Fruit fly (Drosophila melanogaster) whole organism, embryonic: ENCODE results near the gene CG31268.

Experiments
- Aef1 ChIP-seq: fragments of 200-800 bp; sonication (Bioruptor generic); IDR thresholded peaks from 3 replicates; pipeline ENCODE4 v1.3.6; 2022; ENCODE audit warnings: missing biosample characterization, missing genetic modification characterization
- Antp ChIP-seq: fragments of 200-800 bp; sonication (Bioruptor generic); optimal IDR thresholded peaks from 3 replicates; lab custom pipeline; 2016; ENCODE audit warnings: missing biosample characterization, missing genetic modification characterization
- Atf6 ChIP-seq: fragments of 200-800 bp; sonication (Bioruptor generic); IDR thresholded peaks from 2 replicates; pipeline ENCODE4 v1.3.6; 2022; ENCODE audit warnings: missing biosample characterization, missing genetic modification characterization
- Bteb2 ChIP-seq: fragments of 200-800 bp; sonication (Bioruptor generic); optimal IDR thresholded peaks from 2 replicates; lab custom pipeline; 2016; ENCODE audit warnings: missing biosample characterization, missing genetic modification characterization
- CG11456 ChIP-seq: fragments of 200-800 bp; sonication (Bioruptor generic); IDR thresholded peaks from 3 replicates; pipeline ENCODE4 v1.3.6; 2022; ENCODE audit warnings: missing biosample characterization, missing genetic modification characterization
- CG12071 ChIP-seq: fragments of 200-800 bp; sonication (Bioruptor generic); optimal IDR thresholded peaks from 3 replicates; lab custom pipeline; 2018; ENCODE audit warnings: missing biosample characterization, mild to moderate bottlenecking, missing genetic modification characterization
- CG13287 ChIP-seq: fragments of 200-800 bp; sonication (Bioruptor generic); IDR thresholded peaks from 2 replicates; pipeline ENCODE4 v1.3.6; 2022; ENCODE audit warnings: missing biosample characterization, missing genetic modification characterization; ENCODE audit not compliant: partially characterized antibody
- CG15514 ChIP-seq: fragments of 200-800 bp; sonication (Bioruptor generic); optimal IDR thresholded peaks from 3 replicates; lab custom pipeline; 2017; ENCODE audit warnings: missing biosample characterization, missing genetic modification characterization, mild to moderate bottlenecking, moderate library complexity, missing genetic modification reagents
- CG15601 ChIP-seq: fragments of 200-800 bp; sonication (Bioruptor generic); optimal IDR thresholded peaks from 3 replicates; lab custom pipeline; 2019; ENCODE audit warnings: missing biosample characterization, mild to moderate bottlenecking, missing genetic modification characterization, moderate library complexity
- CG15696 ChIP-seq: fragments of 200-800 bp; sonication (Bioruptor generic); optimal IDR thresholded peaks from 2 replicates; lab custom pipeline; 2019; ENCODE audit warnings: missing biosample characterization, mild to moderate bottlenecking, missing genetic modification characterization, moderate library complexity
- CG17568 ChIP-seq: fragments of 200-800 bp; sonication (Bioruptor generic); optimal IDR thresholded peaks from 2 replicates; lab custom pipeline; 2018; ENCODE audit warnings: missing biosample characterization, mild to moderate bottlenecking, missing genetic modification characterization, moderate library complexity
- CG18476 ChIP-seq: fragments of 200-800 bp; sonication (Bioruptor generic); optimal IDR thresholded peaks from 2 replicates; lab custom pipeline; 2016; ENCODE audit warnings: missing biosample characterization, mild to moderate bottlenecking, missing genetic modification characterization
- CG32767 ChIP-seq: fragments of 200-800 bp; sonication (Bioruptor generic); IDR thresholded peaks from 2 replicates; pipeline ENCODE4 v1.3.6; 2022; ENCODE audit warnings: missing biosample characterization, missing genetic modification characterization
- CG33213 ChIP-seq: fragments of 200-800 bp; sonication (Bioruptor generic); optimal IDR thresholded peaks from 3 replicates; lab custom pipeline; 2016; ENCODE audit warnings: missing biosample characterization, missing genetic modification characterization
- CG33557 ChIP-seq: fragments of 200-800 bp; sonication (Bioruptor generic); optimal IDR thresholded peaks from 2 replicates; lab custom pipeline; 2019; ENCODE audit warnings: missing biosample characterization, mild to moderate bottlenecking, missing genetic modification characterization, moderate library complexity
- CG3726 ChIP-seq: fragments of 200-800 bp; sonication (Bioruptor generic); IDR thresholded peaks from 3 replicates; pipeline ENCODE4, ENCODE4 v1.3.6; 2022; ENCODE audit warnings: missing biosample characterization, missing genetic modification characterization
- CG3838 ChIP-seq: fragments of 200-800 bp; sonication (Bioruptor generic); optimal IDR thresholded peaks from 3 replicates; lab custom pipeline; 2016; ENCODE audit warnings: missing biosample characterization, missing genetic modification characterization
- CG6254 ChIP-seq: fragments of 200-800 bp; sonication (Bioruptor generic); optimal IDR thresholded peaks from 3 replicates; lab custom pipeline; 2017; ENCODE audit warnings: mild to moderate bottlenecking, missing biosample characterization, missing genetic modification reagents, missing genetic modification characterization
- CG6683 ChIP-seq: fragments of 200-800 bp; sonication (Bioruptor generic); optimal IDR thresholded peaks from 2 replicates; lab custom pipeline; 2017; ENCODE audit warnings: missing biosample characterization, mild to moderate bottlenecking, missing genetic modification characterization, missing genetic modification reagents
- CG6813 ChIP-seq: fragments of 200-800 bp; sonication (Bioruptor generic); optimal IDR thresholded peaks from 2 replicates; lab custom pipeline; 2017; ENCODE audit warnings: missing biosample characterization, missing genetic modification characterization, mild to moderate bottlenecking, moderate library complexity, missing genetic modification reagents
- CG7372 ChIP-seq: fragments of 200-800 bp; sonication (Bioruptor generic); IDR thresholded peaks from 2 replicates; pipeline ENCODE4 v1.3.6; 2022; ENCODE audit warnings: missing biosample characterization, missing genetic modification characterization
- CG8281 ChIP-seq: fragments of 200-800 bp; sonication (Bioruptor generic); optimal IDR thresholded peaks from 2 replicates; lab custom pipeline; 2018; ENCODE audit warnings: missing biosample characterization, mild to moderate bottlenecking, missing genetic modification characterization, moderate library complexity
- CG8924 ChIP-seq: fragments of 200-800 bp; optimal IDR thresholded peaks from 3 replicates; lab custom pipeline; 2019; ENCODE audit warnings: missing biosample characterization, mild to moderate bottlenecking, missing genetic modification characterization, moderate library complexity
- CoRest ChIP-seq: fragments of 200-800 bp; sonication (Bioruptor generic); optimal IDR thresholded peaks from 3 replicates; lab custom pipeline; 2018; ENCODE audit warnings: missing biosample characterization, mild to moderate bottlenecking, missing genetic modification characterization, moderate library complexity
- Doc2 ChIP-seq: fragments of 200-800 bp; sonication (Bioruptor generic); IDR thresholded peaks from 2 replicates; pipeline ENCODE4 v1.3.6; 2022; ENCODE audit warnings: missing biosample characterization, missing genetic modification characterization
- Ets97D ChIP-seq: fragments of 200-800 bp; sonication (Bioruptor generic); optimal IDR thresholded peaks from 3 replicates; lab custom pipeline; 2016; ENCODE audit warnings: missing biosample characterization, missing genetic modification characterization
- Fer1 ChIP-seq: fragments of 200-800 bp; sonication (Bioruptor generic); optimal IDR thresholded peaks from 2 replicates; lab custom pipeline; 2017; ENCODE audit warnings: missing biosample characterization, mild to moderate bottlenecking, missing genetic modification characterization
- HLH54F ChIP-seq: fragments of 200-800 bp; sonication (Bioruptor generic); optimal IDR thresholded peaks from 3 replicates; lab custom pipeline; 2016; ENCODE audit warnings: missing biosample characterization, missing genetic modification characterization
- Hand ChIP-seq: fragments of 200-800 bp; sonication (Bioruptor generic); optimal IDR thresholded peaks from 2 replicates; lab custom pipeline; 2017; ENCODE audit warnings: mild to moderate bottlenecking, missing biosample characterization, missing genetic modification reagents, missing genetic modification characterization
- Hr3 ChIP-seq: fragments of 200-800 bp; sonication (Bioruptor generic); optimal IDR thresholded peaks from 3 replicates; lab custom pipeline; 2016; ENCODE audit warnings: missing biosample characterization, missing genetic modification characterization
- MESR4 ChIP-seq: fragments of 200-800 bp; sonication (Bioruptor generic); optimal IDR thresholded peaks from 2 replicates; lab custom pipeline; 2018; ENCODE audit warnings: missing biosample characterization, mild to moderate bottlenecking, missing genetic modification characterization, moderate library complexity
- Meics ChIP-seq: fragments of 200-800 bp; sonication (Bioruptor generic); optimal IDR thresholded peaks from 2 replicates; lab custom pipeline; 2017; ENCODE audit warnings: missing biosample characterization, mild to moderate bottlenecking, missing genetic modification characterization
- Mes4 ChIP-seq: fragments of 200-800 bp; sonication (Bioruptor generic); optimal IDR thresholded peaks from 2 replicates; lab custom pipeline; 2016; ENCODE audit warnings: missing biosample characterization, missing genetic modification characterization
- Six4 ChIP-seq: fragments of 200-800 bp; sonication (Bioruptor generic); optimal IDR thresholded peaks from 2 replicates; lab custom pipeline; 2016; ENCODE audit warnings: missing biosample characterization, missing genetic modification characterization
- ap ChIP-seq: fragments of 200-800 bp; sonication (Bioruptor generic); IDR thresholded peaks from 2 replicates; pipeline ENCODE4 v1.3.6; 2022; ENCODE audit warnings: missing biosample characterization, missing genetic modification characterization
- ara ChIP-seq: fragments of 200-800 bp; sonication (Bioruptor generic); IDR thresholded peaks from 2 replicates; pipeline ENCODE4 v1.3.6; 2022; ENCODE audit warnings: missing biosample characterization, missing genetic modification characterization
- cad ChIP-seq: fragments of >200 bp; optimal IDR thresholded peaks from 2 replicates; lab custom pipeline; 2017; ENCODE audit warnings: missing biosample characterization, missing genetic modification characterization
- cg ChIP-seq: fragments of 200-800 bp; sonication (Bioruptor generic); optimal IDR thresholded peaks from 3 replicates; lab custom pipeline; 2019; ENCODE audit warnings: missing biosample characterization, mild to moderate bottlenecking, missing genetic modification characterization, moderate library complexity
- en ChIP-seq: fragments of 200-800 bp; sonication (Bioruptor generic); optimal IDR thresholded peaks from 2 replicates; lab custom pipeline; 2016; ENCODE audit warnings: missing biosample characterization, missing genetic modification characterization
- gcm2 ChIP-seq: fragments of 200-800 bp; sonication (Bioruptor generic); optimal IDR thresholded peaks from 2 replicates; lab custom pipeline; 2016; ENCODE audit warnings: missing biosample characterization, missing genetic modification characterization
- gfzf ChIP-seq: fragments of 200-800 bp; sonication (Bioruptor generic); optimal IDR thresholded peaks from 2 replicates; lab custom pipeline; 2016; ENCODE audit warnings: missing biosample characterization, mild to moderate bottlenecking, missing genetic modification characterization, moderate library complexity
- ind ChIP-seq: fragments of 200-800 bp; sonication (Bioruptor generic); optimal IDR thresholded peaks from 3 replicates; lab custom pipeline; 2016; ENCODE audit warnings: missing biosample characterization, missing genetic modification characterization
- maf-S ChIP-seq: fragments of 200-800 bp; sonication (Bioruptor generic); optimal IDR thresholded peaks from 2 replicates; lab custom pipeline; 2016; ENCODE audit warnings: missing biosample characterization, missing genetic modification characterization
- repo ChIP-seq: fragments of 200-800 bp; sonication (Bioruptor generic); optimal IDR thresholded peaks from 2 replicates; lab custom pipeline; 2016; ENCODE audit warnings: missing biosample characterization, missing genetic modification characterization
- schlank ChIP-seq: fragments of 200-800 bp; sonication (Bioruptor generic); optimal IDR thresholded peaks from 2 replicates; lab custom pipeline; 2018; ENCODE audit warnings: missing biosample characterization, mild to moderate bottlenecking, missing genetic modification characterization
- seq ChIP-seq: fragments of 200-800 bp; sonication (Bioruptor generic); IDR thresholded peaks from 2 replicates; pipeline ENCODE4 v1.3.6; 2022; ENCODE audit warnings: missing biosample characterization, missing genetic modification characterization
- shn ChIP-seq: fragments of 200-800 bp; sonication (Bioruptor generic); optimal IDR thresholded peaks from 3 replicates; lab custom pipeline; 2016; ENCODE audit warnings: missing biosample characterization, missing genetic modification characterization
- slbo ChIP-seq: fragments of 200-800 bp; sonication (Bioruptor generic); IDR thresholded peaks from 2 replicates; pipeline ENCODE4 v1.3.6; 2022; ENCODE audit warnings: missing biosample characterization, missing genetic modification characterization
- wdn ChIP-seq: fragments of 200-800 bp; sonication (Bioruptor generic); IDR thresholded peaks from 2 replicates; pipeline ENCODE4 v1.3.6; 2022; ENCODE audit warnings: missing biosample characterization, missing genetic modification characterization

The CG31268 gene

DNA sequence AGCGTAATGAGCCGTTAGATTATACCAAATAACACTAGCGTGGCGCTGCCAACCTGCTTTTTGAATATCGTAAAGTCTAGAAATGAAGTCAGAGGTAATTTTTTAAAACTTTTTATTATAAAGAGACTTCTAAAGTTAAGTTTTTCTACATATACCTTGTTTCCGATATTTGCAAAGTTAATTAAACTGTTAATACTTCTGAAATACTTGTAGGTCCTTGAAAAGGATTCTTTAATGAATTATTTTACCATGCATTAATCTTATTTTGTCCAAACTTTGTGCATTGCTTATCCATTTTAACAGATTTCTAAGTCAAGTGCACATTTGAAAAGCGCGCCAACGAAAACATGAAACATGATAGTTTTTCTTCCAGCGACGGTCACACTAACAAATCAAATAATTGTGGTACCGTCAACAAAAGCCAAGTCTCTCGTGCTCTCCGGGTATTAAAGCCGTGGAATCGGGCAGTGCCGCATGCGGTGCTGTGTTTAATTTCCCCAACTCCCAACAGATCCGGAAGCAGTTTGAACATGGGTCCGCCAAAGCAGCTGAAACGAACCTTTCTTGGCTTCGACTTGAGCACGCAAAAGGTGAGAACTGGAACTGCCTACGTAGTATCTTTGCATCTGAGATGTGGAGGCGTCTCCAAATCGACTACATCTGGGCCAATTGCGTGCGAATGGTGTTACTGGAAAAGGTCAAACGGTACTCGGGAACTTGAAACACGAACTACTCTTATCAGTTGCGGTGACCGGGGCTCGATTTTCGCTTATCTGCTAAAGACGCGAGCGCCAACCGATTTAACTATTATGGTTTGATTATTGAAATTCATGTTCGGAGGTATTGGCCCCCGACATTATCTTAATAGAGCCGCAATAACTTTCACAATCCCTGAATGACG lies 35.3 kb upstream of the CG31268 start, which contains the start of the genes EMC2A and CG3534 (continued):
- TF ChIP-seq Fer1 (GFP tag; lab: Kevin White, UChicago) = no peak
- no peak for TF ChIP-seq CG11456 (GFP tag; lab: Robert Waterston, UW)
- no peak for TF ChIP-seq CG17568 (GFP tag; lab: Kevin White, UChicago)
- no peak for TF ChIP-seq HLH54F (GFP tag; lab: Kevin White, UChicago)
- TF ChIP-seq CG3838 = no peak
- no peak for TF ChIP-seq CG6683 (GFP tag; lab: Kevin White, UChicago)
- TF ChIP-seq Mes4 (GFP tag; lab: Kevin White, UChicago) = no peak
- TF ChIP-seq ap (GFP tag; lab: Robert Waterston, UW) = no peak
- TF ChIP-seq CG3726 (GFP tag; lab: Robert Waterston, UW) = no peak
- TF ChIP-seq CG8924 (tag; lab: Kevin White, UChicago) = no peak
- TF ChIP-seq gcm2 = no peak
- TF ChIP-seq ara (GFP tag; lab: Robert Waterston, UW) = no peak
- TF ChIP-seq wdn (GFP tag; lab: Robert Waterston, UW) = no peak
- peak; percentile 57 for TF ChIP-seq CG15514 (GFP tag; lab: Kevin White, UChicago)
- no peak for TF ChIP-seq cg (GFP tag; lab: Kevin White, UChicago)
- TF ChIP-seq CG13287 (GFP tag; lab: Robert Waterston, UW) = peak; percentile 26; the same call in 1 of the 2 replicates
- no peak for TF ChIP-seq schlank (tag; lab: Kevin White, UChicago)
- peak; percentile 24 for TF ChIP-seq Six4 (GFP tag; lab: Kevin White, UChicago)
- TF ChIP-seq repo (GFP tag; lab: Kevin White, UChicago) = no peak
- peak; percentile 17 for TF ChIP-seq maf-S (GFP tag; lab: Kevin White, UChicago)
- TF ChIP-seq CG15601 (tag; lab: Kevin White, UChicago) = no peak
- no peak for TF ChIP-seq CG12071
- peak; percentile 33 for TF ChIP-seq Antp (GFP tag; lab: Kevin White, UChicago)
- no peak for TF ChIP-seq Doc2 (GFP tag; lab: Robert Waterston, UW)
- no peak for TF ChIP-seq CG6813
- TF ChIP-seq seq (GFP tag; lab: Robert Waterston, UW) = no peak
- 0 out of 2 replicates have a peak, but pooled peaks have one; percentile 17 for TF ChIP-seq CG7372 (GFP tag; lab: Robert Waterston, UW)
- no peak for TF ChIP-seq slbo (GFP tag; lab: Robert Waterston, UW)
- TF ChIP-seq CG33213 (GFP tag; lab: Kevin White, UChicago) = no peak
- TF ChIP-seq CoRest (tag; lab: Kevin White, UChicago) = no peak
- TF ChIP-seq en (GFP tag; lab: Kevin White, UChicago) = no peak
- TF ChIP-seq Hr3 (GFP tag; lab: Kevin White, UChicago) = no peak
- no peak for TF ChIP-seq Bteb2
- TF ChIP-seq Atf6 (GFP tag; lab: Robert Waterston, UW) = no peak
- no peak for TF ChIP-seq CG18476 (GFP tag; lab: Kevin White, UChicago)
- TF ChIP-seq cad (GFP tag; lab: Kevin White, UChicago) = no peak
- no peak for TF ChIP-seq ind (GFP tag; lab: Kevin White, UChicago)
- TF ChIP-seq MESR4 (GFP tag; lab: Kevin White, UChicago) = peak; percentile 17
- no peak for TF ChIP-seq CG6254
- TF ChIP-seq Meics = peak; percentile 33
- no peak for TF ChIP-seq shn
- no peak for TF ChIP-seq CG8281 (tag; lab: Kevin White, UChicago)
- TF ChIP-seq CG32767 = no peak
- no peak for TF ChIP-seq Aef1
- TF ChIP-seq CG15696 (tag; lab: Kevin White, UChicago) = peak; percentile 2
- TF ChIP-seq Hand (GFP tag; lab: Kevin White, UChicago) = no peak
- no peak for TF ChIP-seq CG33557 (GFP tag; lab: Kevin White, UChicago)
- peak; percentile 34 for TF ChIP-seq Ets97D (GFP tag; lab: Kevin White, UChicago)
- peak; percentile 80 for TF ChIP-seq gfzf (GFP tag; lab: Kevin White, UChicago)
